Comparison of ENCODE assay signal across 6 fruit fly cellular contexts in the genomic region with DNA sequence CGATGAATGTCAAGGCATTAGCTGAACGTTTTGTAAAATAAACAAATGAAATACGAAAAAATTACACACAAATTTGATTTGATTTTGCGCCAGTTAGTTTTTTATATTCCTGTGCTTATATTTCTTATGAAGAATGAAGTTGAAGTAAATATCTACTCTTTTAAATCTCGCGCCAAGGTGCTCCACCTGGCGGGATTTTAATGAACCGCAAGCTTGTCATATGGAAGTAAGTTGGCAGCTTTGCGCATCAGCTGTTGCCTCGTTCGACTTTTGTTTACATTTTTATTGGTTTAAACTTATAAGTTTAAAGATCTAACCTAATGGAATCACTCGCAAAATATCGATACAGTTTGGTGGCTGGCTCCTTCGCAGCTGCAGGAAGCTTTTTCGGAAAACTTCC.
TF ChIP-seq lines count a peak whose summit lies in the region.

A gene (plus strand): TSS at position 247 of the 400 bp plus-strand sequence.

- TF ChIP-seq CTCF in S2 (optimal IDR thresholded peaks at IDR 0.05; lab: Kevin White, UChicago) = peak; percentile 85 to 92
- peak; percentile 97 for TF ChIP-seq CTCF in whole organism, embryonic (GFP tag; optimal IDR thresholded peaks at IDR 0.05; lab: Kevin White, UChicago)

TF ChIP-seq in whole organism, adult, 20 proteins besides CTCF, POLR2A, EP300 and RAD21 (continues in another document):
- TF ChIP-seq toe (GFP tag; optimal IDR thresholded peaks at IDR 0.05; lab: Kevin White, UChicago) = no peak
- no peak for TF ChIP-seq Crg-1 (GFP tag; optimal IDR thresholded peaks at IDR 0.05; lab: Kevin White, UChicago)
- no peak for TF ChIP-seq tj (GFP tag; optimal IDR thresholded peaks at IDR 0.05; lab: Kevin White, UChicago)
- no peak for TF ChIP-seq Mnt (GFP tag; optimal IDR thresholded peaks at IDR 0.05; lab: Kevin White, UChicago)
- TF ChIP-seq pad (GFP tag; optimal IDR thresholded peaks at IDR 0.05; lab: Kevin White, UChicago) = no peak
- TF ChIP-seq bab1 (GFP tag; optimal IDR thresholded peaks at IDR 0.05; lab: Kevin White, UChicago) = peak; percentile 29
- no peak for TF ChIP-seq CG14711 (tag; optimal IDR thresholded peaks at IDR 0.05; lab: Kevin White, UChicago)
- TF ChIP-seq kay (GFP tag; lab: Kevin White, UChicago; ENCODE audit: borderline replicate concordance) = no peak
- no peak for TF ChIP-seq Clk (GFP tag; optimal IDR thresholded peaks at IDR 0.05; lab: Kevin White, UChicago)
- peak; percentile 22 for TF ChIP-seq cic (GFP tag; optimal IDR thresholded peaks at IDR 0.05; lab: Kevin White, UChicago)
- TF ChIP-seq ovo (GFP tag; optimal IDR thresholded peaks at IDR 0.05; lab: Kevin White, UChicago) = no peak
- TF ChIP-seq Hr96 (GFP tag; optimal IDR thresholded peaks at IDR 0.05; lab: Kevin White, UChicago) = no peak
- peak; percentile 23 for TF ChIP-seq CG1620 (GFP tag; optimal IDR thresholded peaks at IDR 0.05; lab: Kevin White, UChicago)
- no peak for TF ChIP-seq CG12768 (GFP tag; optimal IDR thresholded peaks at IDR 0.05; lab: Kevin White, UChicago)
- TF ChIP-seq CG7045 (GFP tag; optimal IDR thresholded peaks at IDR 0.05; lab: Kevin White, UChicago) = no peak
- TF ChIP-seq cnc (optimal IDR thresholded peaks at IDR 0.05; lab: Kevin White, UChicago) = no peak
- no peak for TF ChIP-seq CG33017 (tag; optimal IDR thresholded peaks at IDR 0.05; lab: Kevin White, UChicago)
- TF ChIP-seq CG7101 (tag; optimal IDR thresholded peaks at IDR 0.05; lab: Kevin White, UChicago) = no peak

TF ChIP-seq in whole organism, embryonic, 481 proteins besides CTCF, POLR2A, EP300 and RAD21 (continues in another document):
- peak; percentile 9 for TF ChIP-seq CHES-1-like (GFP tag; optimal IDR thresholded peaks at IDR 0.05; lab: Kevin White, UChicago)
- no peak for TF ChIP-seq gro (GFP tag; optimal IDR thresholded peaks at IDR 0.05; lab: Kevin White, UChicago)
- TF ChIP-seq CG15514 (GFP tag; optimal IDR thresholded peaks at IDR 0.05; lab: Kevin White, UChicago) = peak; percentile 70
- TF ChIP-seq Myb (GFP tag; optimal IDR thresholded peaks at IDR 0.05; lab: Kevin White, UChicago) = peak; percentile 41
- peak; percentile 85 for TF ChIP-seq CG11504 (tag; optimal IDR thresholded peaks at IDR 0.05; lab: Kevin White, UChicago)
- TF ChIP-seq MBD-R2 (GFP tag; IDR thresholded peaks at IDR 0.05; lab: Robert Waterston, UW) = peak; percentile 94
- peak; percentile 38 for TF ChIP-seq CG12659 (GFP tag; optimal IDR thresholded peaks at IDR 0.05; lab: Kevin White, UChicago)
- TF ChIP-seq Ets97D (GFP tag; optimal IDR thresholded peaks at IDR 0.05; lab: Kevin White, UChicago) = peak; percentile 25
- no peak for TF ChIP-seq CG7839 (tag; optimal IDR thresholded peaks at IDR 0.05; lab: Kevin White, UChicago)
- no peak for TF ChIP-seq Gsc (GFP tag; IDR thresholded peaks at IDR 0.05; lab: Robert Waterston, UW)
- peak; percentile 36; the same call in 1 of the 2 replicates for TF ChIP-seq CG3847 (GFP tag; IDR thresholded peaks at IDR 0.05; lab: Robert Waterston, UW)
- peak; percentile 22; the same call in 1 of the 2 replicates for TF ChIP-seq bbx (GFP tag; IDR thresholded peaks at IDR 0.05; lab: Robert Waterston, UW; ENCODE audit: partially characterized antibody)
- peak; percentile 56; the same call in 1 of the 3 replicates for TF ChIP-seq CG6791 (GFP tag; IDR thresholded peaks at IDR 0.05; lab: Robert Waterston, UW; ENCODE audit: partially characterized antibody)
- peak; percentile 28 for TF ChIP-seq CG2116 (GFP tag; optimal IDR thresholded peaks at IDR 0.05; lab: Kevin White, UChicago)
- TF ChIP-seq trem (tag; optimal IDR thresholded peaks at IDR 0.05; lab: Kevin White, UChicago) = peak; percentile 99
- TF ChIP-seq HmgZ (tag; optimal IDR thresholded peaks at IDR 0.05; lab: Kevin White, UChicago) = peak; percentile 18

TF ChIP-seq in whole organism, prepupa, 60 proteins besides CTCF, POLR2A, EP300 and RAD21:
- TF ChIP-seq CG7368 (GFP tag; optimal IDR thresholded peaks at IDR 0.05; lab: Kevin White, UChicago) (no peak), Eip78C (GFP tag; lab: Kevin White, UChicago) (peak; percentile 45), cyc (GFP tag; optimal IDR thresholded peaks at IDR 0.05; lab: Kevin White, UChicago) (peak; percentile 2), achi (GFP tag; optimal IDR thresholded peaks at IDR 0.05; lab: Kevin White, UChicago) (peak; percentile 11), svp (GFP tag; lab: Kevin White, UChicago) (peak; percentile 79), fkh (GFP tag; optimal IDR thresholded peaks at IDR 0.05; lab: Kevin White, UChicago) (peak; percentile 87), esn (GFP tag; optimal IDR thresholded peaks at IDR 0.05; lab: Kevin White, UChicago) (peak; percentile 7), Gug (GFP tag; IDR thresholded peaks at IDR 0.05; lab: Robert Waterston, UW) (no peak), Sox14 (GFP tag; optimal IDR thresholded peaks at IDR 0.05; lab: Kevin White, UChicago) (peak; percentile 45), Hr4 (GFP tag; optimal IDR thresholded peaks at IDR 0.05; lab: Kevin White, UChicago) (no peak)
TF ChIP-seq in whole organism, prepupa: peak in this region for 7.

TF ChIP-seq in whole organism, pupa, 21 proteins besides CTCF, POLR2A, EP300 and RAD21:
- peak; percentile 47 for TF ChIP-seq D1 (tag; optimal IDR thresholded peaks at IDR 0.05; lab: Kevin White, UChicago)
- no peak for TF ChIP-seq Pif1A (GFP tag; optimal IDR thresholded peaks at IDR 0.05; lab: Kevin White, UChicago)
- no peak for TF ChIP-seq gl (tag; optimal IDR thresholded peaks at IDR 0.05; lab: Kevin White, UChicago)

TF ChIP-seq in whole organism, wandering third instar larva, 38 proteins besides CTCF, POLR2A, EP300 and RAD21:
- TF ChIP-seq rgr (GFP tag; optimal IDR thresholded peaks at IDR 0.05; lab: Kevin White, UChicago) (no peak), lola (GFP tag; optimal IDR thresholded peaks at IDR 0.05; lab: Kevin White, UChicago) (no peak), CG9705 (GFP tag; optimal IDR thresholded peaks at IDR 0.05; lab: Kevin White, UChicago) (no peak), Hr83 (GFP tag; optimal IDR thresholded peaks at IDR 0.05; lab: Kevin White, UChicago; ENCODE audit: poor library complexity, severe bottlenecking) (peak; percentile 21), Rel (GFP tag; optimal IDR thresholded peaks at IDR 0.05; lab: Kevin White, UChicago) (no peak), Rel (tag; optimal IDR thresholded peaks at IDR 0.05; lab: Kevin White, UChicago) (peak; percentile 5), fru (GFP tag; optimal IDR thresholded peaks at IDR 0.05; lab: Kevin White, UChicago) (peak; percentile 100), GATAd (GFP tag; optimal IDR thresholded peaks at IDR 0.05; lab: Kevin White, UChicago) (no peak), Myc (optimal IDR thresholded peaks at IDR 0.05; lab: Kevin White, UChicago) (peak; percentile 71)
